Worm (Caenorhabditis elegans): ENCODE data around the gene B0034.4.
A peak's percentile ranks its signal among the peaks of the same experiment; 100 is the strongest.

The B0034.4 gene

DNA sequence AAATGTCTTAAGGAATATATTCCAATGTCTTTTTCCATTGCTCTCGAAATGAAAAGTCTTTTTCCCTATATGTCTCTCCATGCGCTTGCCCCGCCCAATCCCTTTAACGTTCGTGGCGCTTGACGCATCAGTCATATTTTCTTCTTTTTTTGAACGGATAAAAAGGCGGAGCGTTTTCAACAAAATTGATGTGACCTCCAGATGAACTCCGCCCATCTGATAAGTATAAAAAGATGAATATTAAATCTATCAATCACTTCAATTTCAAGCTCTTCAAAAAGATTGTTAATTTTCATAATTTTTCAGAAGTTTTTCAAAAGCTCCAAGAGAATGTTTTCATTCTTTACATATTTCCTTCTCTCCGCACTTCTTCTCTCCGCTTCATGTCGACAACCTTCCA is 26.7 kb upstream of the B0034.4 start, which contains the start of gene ins-4:
TSS of gene ins-4 (plus strand) at position 301 of the 400 bp plus-strand sequence.
- TF ChIP-seq ets-7 (tag; optimal IDR thresholded peaks at IDR 0.05) (no peak), tra-4 (tag; optimal IDR thresholded peaks at IDR 0.05) (no peak), ceh-13 (GFP tag; optimal IDR thresholded peaks at IDR 0.05) (no peak), flt-1 (GFP tag; IDR thresholded peaks at IDR 0.05) (no peak), scrt-1 (GFP tag; IDR thresholded peaks at IDR 0.05) (no peak), F13C5.2 (tag; optimal IDR thresholded peaks at IDR 0.05) (no peak), pes-1 (GFP tag; IDR thresholded peaks at IDR 0.05) (no peak), ama-1 (optimal IDR thresholded peaks at IDR 0.05) (no peak), tbx-11 (GFP tag; IDR thresholded peaks at IDR 0.05) (no peak), tbx-37 (GFP tag; conservative IDR thresholded peaks at IDR 0.05) (no peak), B0310.2 (tag; optimal IDR thresholded peaks at IDR 0.05) (no peak), sea-1 (GFP tag; conservative IDR thresholded peaks at IDR 0.05) (no peak), hmg-4 (GFP tag; optimal IDR thresholded peaks at IDR 0.05) (no peak), hmbx-1 (tag; optimal IDR thresholded peaks at IDR 0.05) (no peak), aly-1 (tag; optimal IDR thresholded peaks at IDR 0.05) (no peak), ceh-36 (tag; optimal IDR thresholded peaks at IDR 0.05) (no peak), hnd-1 (tag; optimal IDR thresholded peaks at IDR 0.05) (no peak)

DNA sequence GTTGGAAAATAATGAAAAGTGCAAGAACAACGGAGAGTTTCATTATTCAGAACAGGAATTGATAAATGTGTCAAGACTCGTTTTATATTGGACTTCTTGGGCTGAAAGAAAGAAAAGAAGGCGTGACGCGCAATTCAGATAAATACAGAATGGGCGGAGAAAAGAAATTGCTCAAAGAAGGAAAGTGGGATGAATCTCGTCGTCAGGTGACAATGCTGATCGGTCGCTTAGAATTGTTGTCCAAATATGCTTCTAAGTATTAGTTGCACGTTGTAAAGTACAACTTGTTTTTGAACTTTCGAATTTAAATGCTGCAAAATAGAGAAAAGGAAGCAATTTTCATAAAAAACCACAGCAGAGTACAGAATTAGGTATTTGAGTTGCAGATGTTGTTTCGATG is 21.3 kb upstream of the B0034.4 start, which contains the start of gene ins-3:
TSS of gene ins-3 (minus strand) at position 101 of the 400 bp plus-strand sequence.
- TF ChIP-seq ama-1 (optimal IDR thresholded peaks at IDR 0.05) (no peak), ceh-13 (GFP tag; optimal IDR thresholded peaks at IDR 0.05) (no peak), tra-4 (tag; optimal IDR thresholded peaks at IDR 0.05) (no peak), hmbx-1 (tag; optimal IDR thresholded peaks at IDR 0.05) (no peak), aly-1 (tag; optimal IDR thresholded peaks at IDR 0.05) (no peak), scrt-1 (GFP tag; IDR thresholded peaks at IDR 0.05) (no peak), tbx-37 (GFP tag; conservative IDR thresholded peaks at IDR 0.05) (no peak), F13C5.2 (tag; optimal IDR thresholded peaks at IDR 0.05) (no peak), flt-1 (GFP tag; IDR thresholded peaks at IDR 0.05) (no peak), tbx-11 (GFP tag; IDR thresholded peaks at IDR 0.05) (no peak), pes-1 (GFP tag; IDR thresholded peaks at IDR 0.05) (no peak), B0310.2 (tag; optimal IDR thresholded peaks at IDR 0.05) (no peak), hmg-4 (GFP tag; optimal IDR thresholded peaks at IDR 0.05) (no peak)

ce11 chrII:5988224-5988623 is 18.9 kb upstream of the B0034.4 start, which contains the start of gene ins-2:
Gene ins-2, plus strand, starts transcription at chrII:5988524.
- TF ChIP-seq aly-1 (tag; optimal IDR thresholded peaks at IDR 0.05), result no peak
- no peak for TF ChIP-seq scrt-1 (GFP tag; IDR thresholded peaks at IDR 0.05)
- TF ChIP-seq hmg-4 (GFP tag; optimal IDR thresholded peaks at IDR 0.05), result no peak
- no peak for TF ChIP-seq tra-4 (tag; optimal IDR thresholded peaks at IDR 0.05)
- TF ChIP-seq ceh-13 (GFP tag; optimal IDR thresholded peaks at IDR 0.05), result no peak
- no peak for TF ChIP-seq F13C5.2 (tag; optimal IDR thresholded peaks at IDR 0.05)
- no peak for TF ChIP-seq tbx-11 (GFP tag; IDR thresholded peaks at IDR 0.05)
- no peak for TF ChIP-seq flt-1 (GFP tag; IDR thresholded peaks at IDR 0.05)
- TF ChIP-seq hnd-1 (tag; optimal IDR thresholded peaks at IDR 0.05), result no peak

- no peak for TF ChIP-seq tbx-37 (GFP tag; conservative IDR thresholded peaks at IDR 0.05)
- no peak for TF ChIP-seq flt-1 (GFP tag; IDR thresholded peaks at IDR 0.05)
- no peak for TF ChIP-seq hmbx-1 (tag; optimal IDR thresholded peaks at IDR 0.05)
- no peak for TF ChIP-seq B0310.2 (tag; optimal IDR thresholded peaks at IDR 0.05)
- TF ChIP-seq tra-4 (tag; optimal IDR thresholded peaks at IDR 0.05), result no peak
- no peak for TF ChIP-seq ets-7 (tag; optimal IDR thresholded peaks at IDR 0.05)
- no peak for TF ChIP-seq ama-1 (optimal IDR thresholded peaks at IDR 0.05)
- TF ChIP-seq hmg-4 (GFP tag; optimal IDR thresholded peaks at IDR 0.05), result no peak
- no peak for TF ChIP-seq aly-1 (tag; optimal IDR thresholded peaks at IDR 0.05)
- TF ChIP-seq tbx-11 (GFP tag; IDR thresholded peaks at IDR 0.05), result no peak
- TF ChIP-seq ceh-13 (GFP tag; optimal IDR thresholded peaks at IDR 0.05), result no peak
- no peak for TF ChIP-seq sea-1 (GFP tag; conservative IDR thresholded peaks at IDR 0.05)
- no peak for TF ChIP-seq hnd-1 (tag; optimal IDR thresholded peaks at IDR 0.05)
- no peak for TF ChIP-seq ceh-36 (tag; optimal IDR thresholded peaks at IDR 0.05)
- TF ChIP-seq scrt-1 (GFP tag; IDR thresholded peaks at IDR 0.05), result no peak
- no peak for TF ChIP-seq pes-1 (GFP tag; IDR thresholded peaks at IDR 0.05)
These were observed 5.5 kb upstream of the B0034.4 start, which contains the start of gene B0034.5 for ce11 chrII:5974878-5975277. Gene B0034.5, minus strand, starts transcription at chrII:5974978.

DNA sequence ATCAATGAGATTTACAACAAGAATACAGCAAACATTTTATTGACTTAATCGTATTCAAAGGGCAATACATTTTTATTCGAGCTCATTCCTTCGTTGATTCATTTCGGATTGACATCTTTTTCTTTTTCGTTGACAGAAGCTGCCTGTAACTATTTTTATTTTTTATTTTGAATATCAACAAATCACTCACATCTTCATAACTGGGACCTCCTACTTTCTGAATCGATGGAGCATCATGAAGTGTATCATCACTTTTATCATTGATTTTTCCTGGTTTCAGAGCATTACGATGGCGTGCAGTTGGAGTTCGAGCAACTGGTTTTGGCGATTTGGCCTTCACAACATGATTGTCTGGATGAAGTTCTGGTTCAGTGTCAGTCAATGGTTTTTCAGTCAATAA is 1.3 kb downstream of the B0034.4 start, which contains the start of gene B0034.1:
TSS of gene B0034.1 (plus strand) at position 301 of the 400 bp plus-strand sequence.
- TF ChIP-seq scrt-1 (GFP tag; IDR thresholded peaks at IDR 0.05) (no peak), tbx-11 (GFP tag; IDR thresholded peaks at IDR 0.05) (no peak), sea-1 (GFP tag; conservative IDR thresholded peaks at IDR 0.05) (no peak), flt-1 (GFP tag; IDR thresholded peaks at IDR 0.05) (no peak), tra-4 (tag; optimal IDR thresholded peaks at IDR 0.05) (no peak), aly-1 (tag; optimal IDR thresholded peaks at IDR 0.05) (no peak), hnd-1 (tag; optimal IDR thresholded peaks at IDR 0.05) (no peak), tbx-37 (GFP tag; conservative IDR thresholded peaks at IDR 0.05) (no peak), ets-7 (tag; optimal IDR thresholded peaks at IDR 0.05) (no peak), B0310.2 (tag; optimal IDR thresholded peaks at IDR 0.05) (no peak), pes-1 (GFP tag; IDR thresholded peaks at IDR 0.05) (no peak)

DNA sequence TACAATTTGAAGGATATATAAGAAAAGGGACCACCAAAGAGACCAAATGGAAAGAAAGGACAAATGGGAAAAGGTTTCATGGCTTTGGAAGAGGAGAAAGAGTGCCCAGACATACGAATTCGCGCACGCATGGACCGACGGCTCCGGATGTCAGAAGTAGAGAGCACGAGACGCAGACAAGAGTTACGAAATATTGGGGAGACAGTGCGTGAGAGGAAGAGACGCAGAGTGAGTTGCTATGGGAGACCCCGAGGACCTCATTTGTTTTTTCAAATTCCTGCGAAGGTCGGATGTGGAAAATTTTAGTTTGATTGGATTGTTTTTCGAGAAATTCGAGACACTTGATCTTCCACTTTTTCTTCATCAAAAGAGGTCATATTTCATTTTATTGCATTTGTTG is 2.7 kb downstream of the B0034.4 start:
- TF ChIP-seq hmbx-1 (tag; optimal IDR thresholded peaks at IDR 0.05), result no peak
- TF ChIP-seq ets-7 (tag; optimal IDR thresholded peaks at IDR 0.05), result peak; percentile 2

DNA sequence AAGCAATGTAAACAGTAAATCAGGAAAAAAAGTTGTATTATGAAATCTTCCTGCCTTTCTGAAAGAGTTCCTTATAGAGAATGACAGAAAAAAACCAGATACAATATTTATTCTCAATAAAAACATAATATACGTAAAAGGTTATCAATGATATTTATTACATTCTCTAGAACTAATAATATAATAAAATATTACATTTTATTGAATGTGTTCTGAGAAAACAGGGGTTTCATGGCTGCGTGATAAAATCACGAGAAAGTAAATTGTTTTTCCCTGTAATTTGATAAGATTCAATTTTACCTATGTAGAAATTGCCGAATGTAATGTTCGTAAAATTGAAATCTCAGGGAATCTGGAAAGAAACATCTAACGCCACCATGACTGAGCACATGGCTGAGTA is 4.4 kb downstream of the B0034.4 start:
- TF ChIP-seq scrt-1 (GFP tag; IDR thresholded peaks at IDR 0.05) (no peak), F13C5.2 (tag; optimal IDR thresholded peaks at IDR 0.05) (no peak), tbx-11 (GFP tag; IDR thresholded peaks at IDR 0.05) (no peak), sea-1 (GFP tag; conservative IDR thresholded peaks at IDR 0.05) (no peak), hmbx-1 (tag; optimal IDR thresholded peaks at IDR 0.05) (no peak), flt-1 (GFP tag; IDR thresholded peaks at IDR 0.05) (no peak), hmg-4 (GFP tag; optimal IDR thresholded peaks at IDR 0.05) (no peak), ama-1 (optimal IDR thresholded peaks at IDR 0.05) (no peak), ceh-36 (tag; optimal IDR thresholded peaks at IDR 0.05) (no peak), pes-1 (GFP tag; IDR thresholded peaks at IDR 0.05) (no peak), aly-1 (tag; optimal IDR thresholded peaks at IDR 0.05) (no peak), tra-4 (tag; optimal IDR thresholded peaks at IDR 0.05) (no peak), tbx-37 (GFP tag; conservative IDR thresholded peaks at IDR 0.05) (no peak), ceh-13 (GFP tag; optimal IDR thresholded peaks at IDR 0.05) (no peak)
